Fruit fly (Drosophila melanogaster) whole organism, embryonic: ENCODE results near the gene CG10019.

ENCODE experiments used
- Abd-B ChIP-seq: fragments of 200-800 bp; sonication (Bioruptor generic); optimal IDR thresholded peaks from 2 replicates; lab custom pipeline; 2018; ENCODE audit warnings: missing biosample characterization, mild to moderate bottlenecking, missing genetic modification characterization, moderate library complexity
- BEAF-32 ChIP-seq: fragments of 200-800 bp; sonication (Bioruptor generic); optimal IDR thresholded peaks from 3 replicates; lab custom pipeline; 2017; ENCODE audit warnings: missing biosample characterization, missing genetic modification characterization, mild to moderate bottlenecking, moderate library complexity, missing genetic modification reagents
- CG10147 ChIP-seq: fragments of 200-800 bp; sonication (Bioruptor generic); optimal IDR thresholded peaks from 2 replicates; lab custom pipeline; 2019; ENCODE audit warnings: missing biosample characterization, mild to moderate bottlenecking, missing genetic modification characterization, moderate library complexity
- CG10654 ChIP-seq: fragments of 200-800 bp; sonication (Bioruptor generic); optimal IDR thresholded peaks from 2 replicates; lab custom pipeline; 2016; ENCODE audit warnings: missing biosample characterization, missing genetic modification characterization
- CG11398 ChIP-seq: fragments of 200-800 bp; sonication (Bioruptor generic); optimal IDR thresholded peaks from 2 replicates; lab custom pipeline; 2016; ENCODE audit warnings: missing biosample characterization, missing genetic modification characterization
- CG11723 ChIP-seq: fragments of 200-800 bp; sonication (Bioruptor generic); optimal IDR thresholded peaks from 2 replicates; lab custom pipeline; 2017; ENCODE audit warnings: missing biosample characterization, mild to moderate bottlenecking, missing genetic modification characterization
- CG12104 ChIP-seq: fragments of 200-800 bp; sonication (Bioruptor generic); optimal IDR thresholded peaks from 3 replicates; lab custom pipeline; 2016; ENCODE audit warnings: missing biosample characterization, missing genetic modification characterization
- CG12155 ChIP-seq: fragments of 200-800 bp; sonication (Bioruptor generic); optimal IDR thresholded peaks from 3 replicates; lab custom pipeline; 2016; ENCODE audit warnings: missing biosample characterization, missing genetic modification characterization
- CG12236 ChIP-seq: fragments of 200-800 bp; sonication (Bioruptor generic); optimal IDR thresholded peaks from 2 replicates; lab custom pipeline; 2016; ENCODE audit warnings: missing biosample characterization, missing genetic modification characterization
- CG12942 ChIP-seq: fragments of 200-800 bp; sonication (Bioruptor generic); optimal IDR thresholded peaks from 3 replicates; lab custom pipeline; 2016; ENCODE audit warnings: missing biosample characterization, missing genetic modification characterization
- CG14441 ChIP-seq: fragments of 200-800 bp; sonication (Bioruptor generic); IDR thresholded peaks from 2 replicates; pipeline ENCODE4 v1.3.6; 2022; ENCODE audit warnings: missing biosample characterization, missing genetic modification characterization
- CG15514 ChIP-seq: fragments of 200-800 bp; sonication (Bioruptor generic); optimal IDR thresholded peaks from 3 replicates; lab custom pipeline; 2017; ENCODE audit warnings: missing biosample characterization, missing genetic modification characterization, mild to moderate bottlenecking, moderate library complexity, missing genetic modification reagents
- CG1603 ChIP-seq: fragments of 200-800 bp; sonication (Bioruptor generic); optimal IDR thresholded peaks from 2 replicates; lab custom pipeline; 2019; ENCODE audit warnings: missing biosample characterization, mild to moderate bottlenecking, missing genetic modification characterization, moderate library complexity
- CG16813 ChIP-seq: fragments of 200-800 bp; sonication (Bioruptor generic); IDR thresholded peaks from 3 replicates; pipeline ENCODE4 v1.3.6; 2022; ENCODE audit warnings: missing biosample characterization, missing genetic modification characterization; ENCODE audit not compliant: partially characterized antibody
- CG17359 ChIP-seq: fragments of 200-800 bp; sonication (Bioruptor generic); optimal IDR thresholded peaks from 3 replicates; lab custom pipeline; 2018; ENCODE audit warnings: missing biosample characterization, mild to moderate bottlenecking, missing genetic modification characterization, moderate library complexity
- CG18764 ChIP-seq: fragments of 200-800 bp; sonication (Bioruptor generic); optimal IDR thresholded peaks from 3 replicates; lab custom pipeline; 2016; ENCODE audit warnings: missing biosample characterization, missing genetic modification characterization
- CG30403 ChIP-seq: fragments of 200-800 bp; sonication (Bioruptor generic); optimal IDR thresholded peaks from 3 replicates; lab custom pipeline; 2016; ENCODE audit warnings: missing biosample characterization, missing genetic modification characterization
- CG32772 ChIP-seq: fragments of 200-800 bp; sonication (Bioruptor generic); IDR thresholded peaks from 2 replicates; pipeline ENCODE4 v1.3.6; 2022; ENCODE audit warnings: missing biosample characterization, missing genetic modification characterization
- CG34422 ChIP-seq: fragments of 200-800 bp; sonication (Bioruptor generic); IDR thresholded peaks from 3 replicates; pipeline ENCODE4 v1.3.6; 2022; ENCODE audit warnings: missing biosample characterization, missing genetic modification characterization
- CG5953 ChIP-seq: fragments of 200-800 bp; sonication (Bioruptor generic); IDR thresholded peaks from 2 replicates; pipeline ENCODE4 v1.3.6; 2022; ENCODE audit warnings: missing biosample characterization, missing genetic modification characterization
- CG6689 ChIP-seq: fragments of 200-800 bp; sonication (Bioruptor generic); IDR thresholded peaks from 2 replicates; pipeline ENCODE4 v1.3.6; 2022; ENCODE audit warnings: missing biosample characterization, missing genetic modification characterization
- CG7271 ChIP-seq: fragments of 200-800 bp; sonication (Bioruptor generic); optimal IDR thresholded peaks from 2 replicates; lab custom pipeline; 2018; ENCODE audit warnings: missing biosample characterization, mild to moderate bottlenecking, missing genetic modification characterization, moderate library complexity
- CG8359 ChIP-seq: fragments of 200-800 bp; sonication (Bioruptor generic); optimal IDR thresholded peaks from 2 replicates; lab custom pipeline; 2017; ENCODE audit warnings: missing biosample characterization, mild to moderate bottlenecking, missing genetic modification characterization, borderline replicate concordance
- CG9609 ChIP-seq: fragments of 200-800 bp; sonication (Bioruptor generic); optimal IDR thresholded peaks from 3 replicates; lab custom pipeline; 2016; ENCODE audit warnings: missing biosample characterization, missing genetic modification characterization
- Gsc ChIP-seq: fragments of 200-800 bp; sonication (Bioruptor generic); IDR thresholded peaks from 2 replicates; pipeline ENCODE4 v1.3.6; 2022; ENCODE audit warnings: missing biosample characterization, missing genetic modification characterization
- HLH3B ChIP-seq: fragments of 200-800 bp; sonication (Bioruptor generic); IDR thresholded peaks from 2 replicates; pipeline ENCODE4 v1.3.6; 2022; ENCODE audit warnings: missing biosample characterization, missing genetic modification characterization
- HLHmδ ChIP-seq: fragments of 200-800 bp; sonication (Bioruptor generic); optimal IDR thresholded peaks from 2 replicates; lab custom pipeline; 2018; ENCODE audit warnings: missing biosample characterization, mild to moderate bottlenecking, missing genetic modification characterization, moderate library complexity
- Jarid2 ChIP-seq: fragments of 200-800 bp; sonication (Bioruptor generic); optimal IDR thresholded peaks from 3 replicates; lab custom pipeline; 2017; ENCODE audit warnings: mild to moderate bottlenecking, missing biosample characterization, missing genetic modification reagents, missing genetic modification characterization
- Med ChIP-seq: fragments of 200-800 bp; sonication (Bioruptor generic); peaks from one replicate; lab custom pipeline; 2016; ENCODE audit warnings: missing biosample characterization, missing genetic modification characterization, mild to moderate bottlenecking, inconsistent platforms, moderate library complexity
- Xrp1 ChIP-seq: fragments of 200-800 bp; sonication (Bioruptor generic); IDR thresholded peaks from 2 replicates; pipeline ENCODE4 v1.3.6; 2022; ENCODE audit warnings: missing biosample characterization, missing genetic modification characterization
- YL-1 ChIP-seq: fragments of 200-800 bp; sonication (Bioruptor generic); optimal IDR thresholded peaks from 3 replicates; lab custom pipeline; 2017; ENCODE audit warnings: missing biosample characterization, mild to moderate bottlenecking, missing genetic modification characterization
- ash1 ChIP-seq: fragments of 200-800 bp; sonication (Bioruptor generic); optimal IDR thresholded peaks from 2 replicates; lab custom pipeline; 2018; ENCODE audit warnings: missing biosample characterization, mild to moderate bottlenecking, missing genetic modification characterization
- bigmax ChIP-seq: fragments of 200-800 bp; sonication (Bioruptor generic); optimal IDR thresholded peaks from 2 replicates; lab custom pipeline; 2018; ENCODE audit warnings: missing biosample characterization, mild to moderate bottlenecking, missing genetic modification characterization
- btn ChIP-seq: fragments of 200-800 bp; sonication (Bioruptor generic); optimal IDR thresholded peaks from 2 replicates; lab custom pipeline; 2016; ENCODE audit warnings: missing biosample characterization, missing genetic modification characterization
- chif ChIP-seq, 2 experiments: fragments of 200-800 bp; sonication (Bioruptor generic); optimal IDR thresholded peaks; 3 replicates each; lab custom pipeline; 2016; ENCODE audit warnings: missing biosample characterization in 2 of 2, missing genetic modification characterization in 2 of 2
- chm ChIP-seq: fragments of 200-800 bp; sonication (Bioruptor generic); IDR thresholded peaks from 2 replicates; pipeline ENCODE4 v1.3.6; 2022; ENCODE audit warnings: missing biosample characterization, missing genetic modification characterization
- chn ChIP-seq: fragments of 200-800 bp; sonication (Bioruptor generic); optimal IDR thresholded peaks from 2 replicates; lab custom pipeline; 2016; ENCODE audit warnings: missing biosample characterization, missing genetic modification characterization
- disco-r ChIP-seq: fragments of 200-800 bp; sonication (Bioruptor generic); optimal IDR thresholded peaks from 2 replicates; lab custom pipeline; 2016; ENCODE audit warnings: missing biosample characterization, missing genetic modification characterization
- dmrt99B ChIP-seq: fragments of 200-800 bp; sonication (Bioruptor generic); optimal IDR thresholded peaks from 2 replicates; lab custom pipeline; 2018; ENCODE audit warnings: missing biosample characterization, mild to moderate bottlenecking, missing genetic modification characterization, moderate library complexity
- eve ChIP-seq, 2 experiments: fragments of >200 bp; optimal IDR thresholded peaks; 2 replicates each; lab custom pipeline; 2017; ENCODE audit warnings: missing biosample characterization in 2 of 2, missing genetic modification characterization in 2 of 2
- gcm2 ChIP-seq: fragments of 200-800 bp; sonication (Bioruptor generic); optimal IDR thresholded peaks from 2 replicates; lab custom pipeline; 2016; ENCODE audit warnings: missing biosample characterization, missing genetic modification characterization
- hbn ChIP-seq: fragments of 200-800 bp; sonication (Bioruptor generic); IDR thresholded peaks from 2 replicates; pipeline ENCODE4 v1.3.6; 2022; ENCODE audit warnings: missing biosample characterization, missing genetic modification characterization; ENCODE audit not compliant: partially characterized antibody
- luna ChIP-seq: fragments of 200-800 bp; sonication (Bioruptor generic); optimal IDR thresholded peaks from 2 replicates; lab custom pipeline; 2016; ENCODE audit warnings: missing biosample characterization, missing genetic modification characterization
- mirr ChIP-seq: fragments of 200-800 bp; sonication (Bioruptor generic); optimal IDR thresholded peaks from 3 replicates; lab custom pipeline; 2018; ENCODE audit warnings: missing biosample characterization, mild to moderate bottlenecking, missing genetic modification characterization
- odd ChIP-seq: fragments of 200-800 bp; sonication (Bioruptor generic); optimal IDR thresholded peaks from 2 replicates; lab custom pipeline; 2017; ENCODE audit warnings: missing biosample characterization, mild to moderate bottlenecking, missing genetic modification characterization
- onecut ChIP-seq: fragments of 200-800 bp; sonication (Bioruptor generic); IDR thresholded peaks from 2 replicates; pipeline ENCODE4 v1.3.6; 2022; ENCODE audit warnings: missing biosample characterization, missing genetic modification characterization
- sc ChIP-seq, 3 experiments: fragments of >200 bp in 2 of 3; fragments of 200-800 bp in 1 of 3; sonication (Bioruptor generic) in 1 of 3; optimal IDR thresholded peaks; 2 replicates in 2 of 3; 3 replicates in 1 of 3; lab custom pipeline; 2017; ENCODE audit warnings: mild to moderate bottlenecking in 1 of 3, missing biosample characterization in 1 of 3, missing genetic modification characterization in 1 of 3, missing genetic modification reagents in 1 of 3
- sima ChIP-seq: fragments of 200-800 bp; sonication (Bioruptor generic); optimal IDR thresholded peaks from 2 replicates; lab custom pipeline; 2016; ENCODE audit warnings: missing biosample characterization, missing genetic modification characterization
- slbo ChIP-seq: fragments of 200-800 bp; sonication (Bioruptor generic); IDR thresholded peaks from 2 replicates; pipeline ENCODE4 v1.3.6; 2022; ENCODE audit warnings: missing biosample characterization, missing genetic modification characterization
- wdn ChIP-seq: fragments of 200-800 bp; sonication (Bioruptor generic); IDR thresholded peaks from 2 replicates; pipeline ENCODE4 v1.3.6; 2022; ENCODE audit warnings: missing biosample characterization, missing genetic modification characterization

Gene CG10019

DNA sequence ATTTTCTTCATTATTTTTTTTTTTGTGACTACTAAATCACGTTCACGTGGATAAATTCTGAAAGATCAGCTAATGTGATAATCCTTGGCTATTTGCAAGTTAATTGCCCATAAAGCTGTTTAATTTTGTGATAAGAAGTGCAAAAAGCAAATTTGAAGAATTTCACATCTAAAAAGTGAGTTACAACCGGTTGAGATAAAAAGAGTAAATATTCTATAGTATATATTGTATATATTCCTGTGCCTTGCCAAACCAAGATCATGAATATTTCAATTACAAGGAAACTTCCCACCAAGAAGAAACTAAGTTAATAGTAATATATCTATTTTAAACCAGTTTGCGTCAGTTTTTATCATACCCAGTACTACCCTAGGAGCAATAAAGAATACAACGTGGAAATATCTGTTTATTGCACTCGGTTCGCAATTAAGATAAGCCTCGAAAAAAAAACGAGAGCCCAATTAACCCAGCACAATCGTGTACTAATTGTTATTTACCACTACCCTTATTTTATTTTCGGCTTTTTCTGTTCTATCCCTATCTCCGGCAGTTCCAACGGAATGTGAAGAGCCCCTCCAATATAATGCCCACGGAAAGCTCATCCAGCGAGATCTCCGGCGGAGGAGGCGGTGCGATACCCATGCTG is 49.0 kb downstream of the CG10019 start (continued):
- TF ChIP-seq CG15514 (GFP tag; lab: Kevin White, UChicago) (no peak), dmrt99B (tag; lab: Kevin White, UChicago) (no peak), CG12236 (GFP tag; lab: Kevin White, UChicago) (no peak), disco-r (GFP tag; lab: Kevin White, UChicago) (no peak), eve (GFP tag; optimal IDR thresholded peaks at IDR 0.05; lab: Kevin White, UChicago) (peak in 1 of 2 experiments; percentile 73), CG30403 (GFP tag; lab: Kevin White, UChicago) (peak; percentile 39), CG16813 (GFP tag; lab: Robert Waterston, UW) (no peak), HLHmδ (GFP tag; lab: Kevin White, UChicago) (no peak), gcm2 (no peak), CG7271 (tag; lab: Kevin White, UChicago) (no peak), chif (GFP tag; optimal IDR thresholded peaks at IDR 0.05; lab: Kevin White, UChicago) (no peak), CG18764 (GFP tag; lab: Kevin White, UChicago) (no peak), CG12942 (GFP tag; lab: Kevin White, UChicago) (no peak), CG32772 (GFP tag; lab: Robert Waterston, UW) (no peak), luna (GFP tag; lab: Kevin White, UChicago) (no peak), hbn (GFP tag; lab: Robert Waterston, UW) (no peak), CG14441 (no peak), chn (GFP tag; lab: Kevin White, UChicago) (no peak), slbo (GFP tag; lab: Robert Waterston, UW) (no peak), CG5953 (GFP tag; lab: Robert Waterston, UW) (no peak), CG11723 (no peak), BEAF-32 (GFP tag; lab: Kevin White, UChicago) (no peak), CG11398 (GFP tag; lab: Kevin White, UChicago) (no peak), sima (GFP tag; lab: Kevin White, UChicago) (no peak), CG17359 (tag; lab: Kevin White, UChicago) (no peak), wdn (GFP tag; lab: Robert Waterston, UW) (no peak), CG9609 (GFP tag; lab: Kevin White, UChicago) (no peak), Jarid2 (no peak), btn (no peak), CG12155 (GFP tag; lab: Kevin White, UChicago) (no peak), HLH3B (no peak), CG6689 (GFP tag; lab: Robert Waterston, UW) (no peak), CG10147 (no peak), YL-1 (GFP tag; lab: Kevin White, UChicago) (no peak), sc (optimal IDR thresholded peaks at IDR 0.05; lab: Kevin White, UChicago) (no peak), sc (GFP tag; optimal IDR thresholded peaks at IDR 0.05; lab: Kevin White, UChicago) (no peak), Med (GFP tag; lab: Kevin White, UChicago) (peak; percentile 71), Xrp1 (GFP tag; lab: Robert Waterston, UW) (no peak), Gsc (no peak), bigmax (no peak), odd (GFP tag; lab: Kevin White, UChicago) (no peak), mirr (GFP tag; lab: Kevin White, UChicago) (peak; percentile 82), CG10654 (GFP tag; lab: Kevin White, UChicago) (no peak), CG34422 (GFP tag; lab: Robert Waterston, UW) (no peak), chm (GFP tag; lab: Robert Waterston, UW) (no peak), Abd-B (GFP tag; lab: Kevin White, UChicago) (no peak), CG12104 (GFP tag; lab: Kevin White, UChicago) (peak; percentile 45), CG1603 (tag; lab: Kevin White, UChicago) (no peak), onecut (no peak), ash1 (GFP tag; lab: Kevin White, UChicago) (no peak), CG8359 (GFP tag; lab: Kevin White, UChicago) (no peak)
